Fruit fly (Drosophila melanogaster): ENCODE data around the gene CoRest.
A peak's percentile ranks its signal among the peaks of the same experiment; 100 is the strongest.

The CoRest gene

DNA sequence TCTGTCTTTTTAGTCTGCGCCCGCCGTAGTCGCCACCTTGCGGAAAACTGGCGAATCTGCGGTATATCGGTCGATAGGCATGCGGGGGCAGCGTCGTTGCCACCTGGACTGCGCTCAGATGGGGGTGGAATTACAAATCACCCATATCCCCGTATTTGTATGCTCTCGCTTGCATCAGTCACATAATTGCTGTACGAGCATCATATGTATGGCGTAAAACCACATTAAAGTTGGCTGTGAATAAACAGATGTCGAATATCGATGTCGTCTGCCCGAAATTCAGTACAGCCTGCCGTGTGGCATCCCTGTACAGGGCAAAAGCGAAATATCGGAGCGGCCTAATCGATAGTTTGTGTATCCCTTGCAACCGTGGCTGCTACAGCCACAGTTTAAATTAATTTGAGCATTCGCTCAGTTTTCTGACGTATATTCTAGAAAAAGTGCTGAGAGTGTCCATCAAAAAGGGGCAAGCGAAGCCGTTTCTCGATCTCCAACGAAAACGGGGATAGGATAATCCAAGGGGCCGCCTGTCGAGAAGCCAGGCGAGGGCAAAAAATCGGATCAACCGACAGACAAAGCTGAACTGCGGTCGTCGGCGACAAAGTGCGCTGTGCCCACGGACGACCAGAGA, at the start of gene CoRest, which contains the start of gene Idh3a:
Gene CoRest, plus strand, starts transcription at position 177 of the 631 bp plus-strand sequence.
Gene Idh3a, minus strand, starts transcription at position 58 of the 631 bp plus-strand sequence.
- no peak for TF ChIP-seq noc (tag; optimal IDR thresholded peaks at IDR 0.05)

DNA sequence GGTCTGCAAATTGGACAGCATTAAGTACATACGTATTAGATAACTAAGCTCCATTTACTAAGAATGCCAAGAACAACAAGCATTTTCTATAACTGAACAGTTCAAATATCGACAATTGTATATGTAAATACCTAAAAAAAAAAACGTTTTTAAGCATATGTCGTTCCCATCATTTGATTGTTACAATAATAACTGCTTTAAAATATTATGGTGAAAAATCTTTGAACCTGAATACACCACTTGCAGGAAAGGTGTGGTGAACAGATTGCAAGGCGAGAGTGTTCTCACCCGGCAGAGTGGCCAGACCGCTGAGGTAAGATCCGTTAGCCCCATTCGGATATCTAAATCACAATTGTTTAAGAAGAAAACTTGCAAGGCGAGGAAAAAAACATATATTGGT, 47.0 kb upstream of the CoRest start, which contains the start of gene narya:
Gene narya, plus strand, starts transcription at position 301 of the 400 bp plus-strand sequence.
- no peak for TF ChIP-seq noc (tag; optimal IDR thresholded peaks at IDR 0.05)

dm6 chrX:19479134-19479533, 42.6 kb upstream of the CoRest start, which contains the start of gene CG32533:
TSS of gene CG32533 (minus strand) at chrX:19479411.
- no peak for TF ChIP-seq noc (tag; optimal IDR thresholded peaks at IDR 0.05)

dm6 chrX:19479869-19480326, 41.8 kb upstream of the CoRest start, which contains the start of the genes Naa15-16 and mRpS14:
TSS of gene Naa15-16 (plus strand) at chrX:19479984.
TSS of gene mRpS14 (minus strand) at chrX:19480238.
- TF ChIP-seq noc (tag; optimal IDR thresholded peaks at IDR 0.05) = no peak

DNA sequence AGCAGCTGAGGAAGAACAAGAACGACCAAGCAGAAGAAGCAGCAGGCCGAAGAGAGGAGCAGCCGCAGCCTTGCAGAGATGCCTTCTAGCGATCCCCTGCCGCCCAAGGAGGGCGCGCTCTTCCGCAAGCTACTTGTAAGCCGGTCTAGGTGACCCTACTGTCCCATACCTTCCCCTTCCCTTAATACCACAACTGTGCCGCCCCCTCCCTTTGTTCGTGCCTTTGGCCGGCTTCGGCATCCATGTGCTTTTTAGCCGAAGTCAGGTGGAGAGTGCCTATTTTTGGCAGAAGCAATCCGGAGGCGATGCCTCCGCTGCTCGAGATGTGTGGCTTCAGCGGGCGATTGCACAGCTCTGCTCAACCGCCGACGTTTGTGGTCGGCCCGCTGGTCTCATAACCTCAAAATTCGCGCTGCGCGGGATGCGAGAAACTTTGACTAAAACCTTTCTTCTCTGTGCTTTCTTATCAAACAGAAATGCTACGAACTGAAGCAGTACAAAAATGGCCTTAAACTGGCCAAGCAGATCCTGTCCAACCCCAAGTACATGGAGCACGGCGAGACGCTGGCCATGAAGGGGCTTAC, 41.1 kb upstream of the CoRest start:
- no peak for TF ChIP-seq noc (tag; optimal IDR thresholded peaks at IDR 0.05)

DNA sequence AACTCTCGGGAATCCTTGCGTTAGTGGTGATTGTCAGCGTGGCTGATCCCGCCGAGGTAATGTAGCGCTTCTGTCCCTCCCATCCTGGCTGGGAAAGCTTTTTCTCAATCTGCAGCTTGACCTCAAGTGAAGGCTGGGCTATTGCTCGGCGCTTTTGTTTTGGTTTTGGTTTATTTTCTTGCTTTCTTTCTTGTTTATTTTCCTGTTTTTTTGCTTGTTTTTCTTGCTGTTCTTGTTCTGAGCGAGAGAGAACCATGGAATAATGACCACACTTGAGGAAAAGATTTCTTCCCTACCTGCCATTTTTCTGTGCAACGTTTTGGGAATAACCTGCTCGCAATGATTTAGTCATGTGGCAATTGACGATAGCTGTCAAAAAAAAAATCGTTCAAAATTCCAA, 36.7 kb upstream of the CoRest start:
- no peak for TF ChIP-seq noc (tag; optimal IDR thresholded peaks at IDR 0.05)

dm6 chrX:19491984-19492584, 29.6 kb upstream of the CoRest start, which contains the start of the genes pcm and ND-18:
TSS of gene pcm (minus strand) at chrX:19492011.
TSS of gene ND-18 (plus strand) at chrX:19492421.
- no peak for TF ChIP-seq noc (tag; optimal IDR thresholded peaks at IDR 0.05)

- no peak for TF ChIP-seq noc (tag; optimal IDR thresholded peaks at IDR 0.05)
Observed at dm6 chrX:19494285-19494684, 27.4 kb upstream of the CoRest start, which contains the start of gene CG12204. TSS of gene CG12204 (minus strand) at chrX:19494401.

DNA sequence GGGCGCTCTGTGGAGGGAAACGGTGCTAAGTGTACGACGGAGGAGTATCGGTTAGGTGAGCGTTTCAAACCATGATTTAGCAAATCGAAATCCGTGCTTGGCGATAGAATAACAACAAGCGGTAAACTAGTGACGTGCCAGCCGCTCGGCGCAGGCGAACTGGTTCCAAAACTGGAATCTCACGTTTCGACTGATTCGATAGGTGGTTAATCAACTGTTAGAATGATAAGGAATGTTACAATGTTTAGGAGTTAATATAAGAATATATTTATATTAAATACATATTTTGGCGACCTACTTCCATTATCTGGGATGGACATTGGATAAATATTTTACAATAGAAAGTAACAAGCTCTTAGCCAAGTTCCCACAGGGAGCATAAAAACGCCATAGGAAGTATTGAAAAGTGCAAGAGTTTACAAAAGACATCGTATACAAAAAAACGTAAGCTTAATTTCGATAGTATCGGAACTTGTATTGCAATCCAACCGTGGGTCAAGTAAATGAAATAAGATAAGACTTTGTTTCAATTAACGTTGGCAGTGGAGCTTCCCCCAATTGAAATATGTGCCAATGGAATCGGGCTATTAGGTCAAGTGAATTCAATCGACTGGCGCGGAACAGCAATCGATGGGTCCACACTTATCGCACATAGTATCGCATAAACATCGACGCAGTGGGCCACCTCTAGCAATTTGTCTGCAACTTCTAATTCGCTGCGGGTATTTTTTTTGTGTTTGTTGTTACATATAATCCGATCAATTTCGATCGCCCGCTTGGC, 26.7 kb upstream of the CoRest start, which contains the start of the genes ksh, CG14200 and Pfrx:
Gene ksh, minus strand, starts transcription at position 163 of the 781 bp plus-strand sequence.
Gene CG14200, plus strand, starts transcription at position 676 of the 781 bp plus-strand sequence.
Gene Pfrx, plus strand, starts transcription at position 676 of the 781 bp plus-strand sequence.
- no peak for TF ChIP-seq noc (tag; optimal IDR thresholded peaks at IDR 0.05)

DNA sequence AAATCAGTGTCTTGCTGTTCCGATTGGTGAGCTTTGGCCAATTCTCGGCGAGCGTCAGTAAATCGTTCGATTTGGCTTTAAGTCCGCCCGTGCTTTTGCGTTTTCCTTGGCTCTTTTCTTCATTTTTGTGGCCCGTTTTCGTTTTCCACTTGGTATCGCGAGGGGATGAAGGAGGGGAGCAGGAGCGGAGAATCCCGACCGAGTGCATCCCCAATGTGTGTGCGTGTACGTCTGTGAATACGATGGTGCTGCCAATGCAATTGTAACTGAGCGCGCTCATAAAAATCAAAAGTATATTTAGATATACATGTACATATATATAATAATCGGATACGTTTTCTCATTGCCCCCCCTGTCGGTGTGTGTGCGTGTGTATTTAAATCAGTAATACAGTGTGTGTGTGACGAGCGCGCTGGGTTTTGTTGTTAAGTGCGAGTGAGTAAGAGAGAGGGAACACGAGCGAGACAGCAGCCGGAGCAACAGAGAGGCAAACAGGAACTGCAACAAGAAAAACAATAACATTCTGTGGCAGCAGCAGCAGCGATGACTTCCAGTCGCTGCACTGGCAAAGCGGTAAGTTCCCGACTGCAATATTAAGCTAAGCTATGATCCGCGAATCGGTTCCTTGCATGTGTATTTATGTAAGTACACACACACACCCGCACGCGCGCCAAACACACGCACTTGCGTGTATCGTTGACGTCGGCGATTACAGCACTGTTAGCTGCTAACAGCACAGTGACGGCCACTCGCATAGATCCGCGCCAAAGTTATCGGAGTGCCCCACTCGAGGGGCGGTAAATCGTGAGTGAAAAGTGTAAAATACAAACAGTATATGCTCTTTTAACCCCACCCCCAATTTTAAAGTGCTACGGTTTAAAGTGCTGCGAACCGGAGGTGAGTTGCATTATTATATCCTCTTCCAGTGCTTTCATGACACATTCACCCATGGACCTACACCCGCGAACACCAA, 25.8 kb upstream of the CoRest start:
- peak; percentile 36 for TF ChIP-seq noc (tag; optimal IDR thresholded peaks at IDR 0.05)

- TF ChIP-seq noc (tag; optimal IDR thresholded peaks at IDR 0.05) = peak; percentile 21
Observed at dm6 chrX:19496808-19497259, 24.9 kb upstream of the CoRest start.

dm6 chrX:19497782-19498440, 23.8 kb upstream of the CoRest start:
- TF ChIP-seq noc (tag; optimal IDR thresholded peaks at IDR 0.05) = peak; percentile 53

DNA sequence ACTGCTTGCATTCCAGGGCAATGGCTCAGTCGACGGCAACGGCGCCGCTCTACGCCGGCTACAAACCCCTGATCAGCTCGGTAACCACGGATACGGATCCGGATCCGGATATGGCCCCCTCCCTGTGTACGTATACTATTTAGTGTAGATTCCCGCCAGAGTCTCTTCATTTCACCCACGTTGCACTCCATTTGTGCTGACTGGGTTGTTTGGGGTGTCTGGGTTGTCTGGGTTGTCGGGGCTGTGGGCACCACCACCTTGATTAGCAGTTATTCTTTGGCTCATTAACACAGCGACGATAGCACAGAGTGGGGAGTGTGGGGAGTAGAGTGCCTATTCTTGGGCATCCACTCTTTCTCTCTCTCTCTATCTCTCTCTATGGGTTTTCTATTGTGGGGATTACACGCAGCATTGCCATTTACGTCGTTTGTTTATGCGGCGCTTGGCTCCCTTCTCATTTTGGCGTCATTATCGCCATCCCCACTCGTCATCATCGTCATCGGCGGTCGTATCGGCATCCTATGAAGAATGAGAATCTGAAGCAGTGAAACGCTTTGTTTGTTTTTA, 22.9 kb upstream of the CoRest start:
- no peak for TF ChIP-seq noc (tag; optimal IDR thresholded peaks at IDR 0.05)
